Worm (Caenorhabditis elegans) whole organism, young adult: ENCODE measurements around the gene Y110A2AL.5.

ENCODE experiments used
- akir-1 ChIP-seq: fragments of 200-800 bp; sonication (Bioruptor generic); optimal IDR thresholded peaks from 2 replicates; lab custom pipeline; 2018; ENCODE audit warnings: mild to moderate bottlenecking, missing genetic modification characterization, moderate library complexity, missing compliant biosample characterization
- gei-17 ChIP-seq: fragments of 200-800 bp; sonication (Bioruptor generic); optimal IDR thresholded peaks from 2 replicates; lab custom pipeline; 2018; ENCODE audit warnings: mild to moderate bottlenecking, missing genetic modification characterization, missing compliant biosample characterization
- mel-28 ChIP-seq: sonication (generic microtip); optimal IDR thresholded peaks from 2 replicates; lab custom pipeline; 2016; ENCODE audit warnings: borderline replicate concordance, mild to moderate bottlenecking, missing genetic modification characterization, missing compliant biosample characterization
- rcor-1 ChIP-seq: fragments of 200-800 bp; sonication (Bioruptor generic); IDR thresholded peaks from 2 replicates; pipeline ENCODE4 v1.3.6; 2022; ENCODE audit warnings: missing genetic modification reagents, missing genetic modification characterization, missing compliant biosample characterization

ce11 chrII:2845674-2846073 lies 18.7 kb upstream of the Y110A2AL.5 start:
- no peak for TF ChIP-seq mel-28 (tag; lab: Kevin White, UChicago)
- no peak for TF ChIP-seq akir-1
- no peak for TF ChIP-seq rcor-1 (GFP tag; lab: Robert Waterston, UW)
- TF ChIP-seq gei-17 (GFP tag; lab: Kevin White, UChicago), result no peak
